Worm (Caenorhabditis elegans): ENCODE measurements around the gene ptl-1.

The ptl-1 gene

DNA sequence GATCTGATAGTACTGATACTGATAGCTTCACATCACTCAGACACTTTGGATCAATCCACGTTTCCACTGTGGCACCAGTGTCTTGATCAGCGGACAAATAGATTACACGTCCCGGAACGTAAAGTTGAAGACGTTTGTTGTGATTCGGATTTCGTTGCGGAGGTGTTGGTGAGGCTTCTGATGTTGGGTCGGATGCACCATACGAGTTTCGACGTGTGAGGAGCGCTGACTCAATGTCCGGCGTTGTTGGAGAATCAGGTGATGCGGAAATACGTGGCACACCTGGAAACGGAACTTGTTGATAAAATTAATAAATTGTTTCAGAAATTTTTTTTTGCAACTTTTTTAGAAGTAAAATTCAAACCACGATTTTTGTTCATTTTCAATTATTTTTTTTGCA lies 13.8 kb downstream of the ptl-1 start, which contains the start of gene alh-11:
TSS of gene alh-11 (minus strand) at position 101 of the 400 bp plus-strand sequence.
- TF ChIP-seq lin-11 (tag; optimal IDR thresholded peaks at IDR 0.05) = no peak
- no peak for TF ChIP-seq T23F11.4 (GFP tag; optimal IDR thresholded peaks at IDR 0.05)
- no peak for TF ChIP-seq dve-1 (tag; optimal IDR thresholded peaks at IDR 0.05)
- no peak for TF ChIP-seq zip-5 (tag; optimal IDR thresholded peaks at IDR 0.05)
- no peak for TF ChIP-seq eyg-1 (tag; optimal IDR thresholded peaks at IDR 0.05)
- TF ChIP-seq hlh-30 (tag; optimal IDR thresholded peaks at IDR 0.05; ENCODE audit: insufficient read depth) = no peak
- no peak for TF ChIP-seq hlh-13 (GFP tag; optimal IDR thresholded peaks at IDR 0.05)
- no peak for TF ChIP-seq ceh-30 (tag; optimal IDR thresholded peaks at IDR 0.05)
- no peak for TF ChIP-seq pax-1 (tag; optimal IDR thresholded peaks at IDR 0.05)
- TF ChIP-seq sdc-2 (tag; optimal IDR thresholded peaks at IDR 0.05) = no peak
- TF ChIP-seq lim-6 (tag; optimal IDR thresholded peaks at IDR 0.05) = no peak
- no peak for TF ChIP-seq tbx-2 (tag; optimal IDR thresholded peaks at IDR 0.05)
- TF ChIP-seq pag-3 (tag; optimal IDR thresholded peaks at IDR 0.05; ENCODE audit: borderline replicate concordance) = no peak
- no peak for TF ChIP-seq pha-2 (tag; optimal IDR thresholded peaks at IDR 0.05)
- no peak for TF ChIP-seq ets-4 (tag; optimal IDR thresholded peaks at IDR 0.05)

DNA sequence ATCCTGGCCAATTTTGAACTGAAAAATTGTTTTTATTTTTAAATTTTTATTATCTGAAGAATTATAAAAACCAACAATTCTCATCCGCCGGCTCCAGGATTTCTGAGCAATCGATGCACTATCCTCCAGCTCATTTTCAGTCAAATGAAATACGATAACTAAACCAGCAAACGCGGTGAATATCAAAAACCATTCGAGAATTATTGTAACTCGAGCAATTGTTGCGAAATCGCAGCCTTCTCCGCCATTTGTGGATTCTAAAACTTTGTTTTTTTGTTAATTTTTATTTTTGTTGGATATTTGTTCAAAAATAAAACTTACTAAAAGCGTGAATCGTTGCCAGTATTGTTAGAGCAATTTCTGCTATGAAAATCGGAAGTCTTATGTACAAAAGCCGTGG lies 17.5 kb downstream of the ptl-1 start:
- TF ChIP-seq K02D7.2 (tag; optimal IDR thresholded peaks at IDR 0.05) (no peak), hlh-15 (tag; optimal IDR thresholded peaks at IDR 0.05) (no peak), zip-5 (tag; optimal IDR thresholded peaks at IDR 0.05) (no peak), ceh-22 (tag; optimal IDR thresholded peaks at IDR 0.05) (no peak), ttx-3 (tag; optimal IDR thresholded peaks at IDR 0.05) (no peak), ceh-48 (tag; optimal IDR thresholded peaks at IDR 0.05) (no peak)

- TF ChIP-seq Y22D7AL.16 (tag; optimal IDR thresholded peaks at IDR 0.05) = no peak
- peak; percentile 92 for TF ChIP-seq ceh-31 (tag; optimal IDR thresholded peaks at IDR 0.05)
- TF ChIP-seq tbx-7 (tag; optimal IDR thresholded peaks at IDR 0.05) = peak; percentile 53
- TF ChIP-seq nhr-11 (tag; optimal IDR thresholded peaks at IDR 0.05) = no peak
- no peak for TF ChIP-seq elt-4 (tag; optimal IDR thresholded peaks at IDR 0.05)
- peak; percentile 84 for TF ChIP-seq tbx-2 (tag; optimal IDR thresholded peaks at IDR 0.05)
- peak; percentile 42 for TF ChIP-seq nfya-1 (tag; optimal IDR thresholded peaks at IDR 0.05)
- no peak for TF ChIP-seq hlh-15 (tag; optimal IDR thresholded peaks at IDR 0.05)
- TF ChIP-seq ref-2 (tag; optimal IDR thresholded peaks at IDR 0.05) = peak; percentile 64
- TF ChIP-seq dmd-4 (tag; optimal IDR thresholded peaks at IDR 0.05; ENCODE audit: borderline replicate concordance) = no peak
- TF ChIP-seq ceh-2 (tag; optimal IDR thresholded peaks at IDR 0.05) = peak; percentile 74
- TF ChIP-seq ceh-18 (tag; optimal IDR thresholded peaks at IDR 0.05) = peak; percentile 11
- TF ChIP-seq unc-3 (GFP tag; conservative IDR thresholded peaks at IDR 0.05) = 0 out of 2 replicates have a peak, but pooled peaks have one; percentile 36
- TF ChIP-seq unc-3 (tag; optimal IDR thresholded peaks at IDR 0.05) = peak; percentile 23
- TF ChIP-seq lin-11 (tag; optimal IDR thresholded peaks at IDR 0.05) = no peak
- peak; percentile 63 for TF ChIP-seq ets-4 (tag; optimal IDR thresholded peaks at IDR 0.05)
- TF ChIP-seq ceh-14 (tag; optimal IDR thresholded peaks at IDR 0.05) = peak; percentile 86
- TF ChIP-seq fkh-10 (GFP tag; optimal IDR thresholded peaks at IDR 0.05) = no peak
- TF ChIP-seq elt-2 (tag; optimal IDR thresholded peaks at IDR 0.05) = peak; percentile 71
- peak; percentile 55 for TF ChIP-seq zip-5 (tag; optimal IDR thresholded peaks at IDR 0.05)
- TF ChIP-seq pax-1 (tag; optimal IDR thresholded peaks at IDR 0.05) = peak; percentile 41
- TF ChIP-seq pros-1 (tag; optimal IDR thresholded peaks at IDR 0.05) = no peak
- TF ChIP-seq T23F11.4 (GFP tag; optimal IDR thresholded peaks at IDR 0.05) = no peak
- TF ChIP-seq che-1 (tag; optimal IDR thresholded peaks at IDR 0.05) = no peak
- TF ChIP-seq unc-42 (tag; optimal IDR thresholded peaks at IDR 0.05) = peak; percentile 94
- peak; percentile 23 for TF ChIP-seq sdc-2 (tag; optimal IDR thresholded peaks at IDR 0.05)
- peak; percentile 59 for TF ChIP-seq fax-1 (tag; optimal IDR thresholded peaks at IDR 0.05)
- no peak for TF ChIP-seq pag-3 (tag; optimal IDR thresholded peaks at IDR 0.05; ENCODE audit: borderline replicate concordance)
- no peak for TF ChIP-seq hlh-30 (tag; optimal IDR thresholded peaks at IDR 0.05; ENCODE audit: insufficient read depth)
- peak; percentile 7 for TF ChIP-seq pqm-1 (tag; optimal IDR thresholded peaks at IDR 0.05)
- TF ChIP-seq C08G9.2 (tag; optimal IDR thresholded peaks at IDR 0.05) = peak; percentile 81
- peak; percentile 39 for TF ChIP-seq lim-6 (tag; optimal IDR thresholded peaks at IDR 0.05)
- TF ChIP-seq fkh-6 (tag; optimal IDR thresholded peaks at IDR 0.05) = no peak
- peak; percentile 37 for TF ChIP-seq rnt-1 (tag; optimal IDR thresholded peaks at IDR 0.05)
- TF ChIP-seq hlh-8 (tag; optimal IDR thresholded peaks at IDR 0.05) = peak; percentile 42
- peak; percentile 0 for TF ChIP-seq unc-86 (tag; optimal IDR thresholded peaks at IDR 0.05)
- peak; percentile 1 for TF ChIP-seq F13H6.1 (tag; optimal IDR thresholded peaks at IDR 0.05)
These were observed 18.3 kb downstream of the ptl-1 start, which contains the start of the genes dagl-2 and ppm-1.G for ce11 chrIII:783254-783753. dagl-2 (minus strand) TSS chrIII:783305. ppm-1.G (plus strand) TSS chrIII:783703.
